Worm (Caenorhabditis elegans) whole organism, L1 larva: ENCODE data around the gene Y38E10A.28.

Source experiments
- C04F5.9 ChIP-seq: sonication (generic microtip); optimal IDR thresholded peaks from 2 replicates; lab custom pipeline; 2016; ENCODE audit warnings: missing genetic modification characterization, missing compliant biosample characterization
- C16A3.4 ChIP-seq: fragments of 150-350 bp; optimal IDR thresholded peaks from 2 replicates; lab custom pipeline; 2014; ENCODE audit warnings: missing biosample characterization, missing genetic modification characterization
- Y116A8C.19 ChIP-seq: sonication (generic microtip); optimal IDR thresholded peaks from 2 replicates; lab custom pipeline; 2016; ENCODE audit warnings: missing compliant biosample characterization, missing genetic modification characterization, borderline replicate concordance
- alr-1 ChIP-seq: fragments of 200-800 bp; sonication (Bioruptor generic); optimal IDR thresholded peaks from 2 replicates; lab custom pipeline; 2018; ENCODE audit warnings: borderline replicate concordance, mild to moderate bottlenecking, missing genetic modification characterization, missing compliant biosample characterization
- blmp-1 ChIP-seq: fragments of 150-350 bp; optimal IDR thresholded peaks from 2 replicates; lab custom pipeline; 2014; ENCODE audit warnings: missing biosample characterization, missing genetic modification characterization
- ceh-82 ChIP-seq, 3 experiments: fragments of 150-350 bp in 1 of 3; sonication (generic microtip) in 2 of 3; optimal IDR thresholded peaks; 2 replicates each; lab custom pipeline; 2014 to 2017; ENCODE audit warnings: missing biosample characterization in 3 of 3, missing genetic modification characterization in 3 of 3
- dpl-1 ChIP-seq, 3 experiments: fragments of 150-350 bp in 2 of 3; sonication (generic microtip) in 1 of 3; optimal IDR thresholded peaks; 2 replicates each; lab custom pipeline; 2014 to 2017; ENCODE audit warnings: missing biosample characterization in 3 of 3, missing genetic modification characterization in 3 of 3, missing genetic modification reagents in 3 of 3
- efl-3 ChIP-seq: fragments of 200-800 bp; sonication (Bioruptor generic); optimal IDR thresholded peaks from 2 replicates; lab custom pipeline; 2018; ENCODE audit warnings: mild to moderate bottlenecking, missing genetic modification characterization, missing compliant biosample characterization
- egl-13 ChIP-seq: sonication (generic microtip); optimal IDR thresholded peaks from 2 replicates; lab custom pipeline; 2016; ENCODE audit warnings: missing genotype, missing genetic modification reagents, missing genetic modification characterization, missing compliant biosample characterization
- elt-3 ChIP-seq, 6 experiments: fragments of 150-350 bp in 1 of 6; sonication (generic microtip); optimal IDR thresholded peaks; 2 replicates each; lab custom pipeline; 2017 to 2018; ENCODE audit warnings: missing biosample characterization in 6 of 6, missing genetic modification characterization in 6 of 6, inconsistent platforms in 1 of 6
- ets-5 ChIP-seq: fragments of 200-800 bp; sonication (Bioruptor generic); IDR thresholded peaks from 2 replicates; pipeline ENCODE4 v1.3.6; 2022; ENCODE audit warnings: missing genetic modification characterization, missing compliant biosample characterization
- fkh-10 ChIP-seq: sonication (generic microtip); optimal IDR thresholded peaks from 2 replicates; lab custom pipeline; 2017; ENCODE audit warnings: missing biosample characterization, missing genetic modification reagents, missing genetic modification characterization
- fkh-8 ChIP-seq: sonication (generic microtip); optimal IDR thresholded peaks from 2 replicates; lab custom pipeline; 2016; ENCODE audit warnings: mild to moderate bottlenecking, missing genetic modification characterization, missing compliant biosample characterization
- fos-1 ChIP-seq: fragments of 150-350 bp; optimal IDR thresholded peaks from 2 replicates; lab custom pipeline; 2014; ENCODE audit warnings: missing biosample characterization, missing genetic modification characterization
- grh-1 ChIP-seq: fragments of 200-800 bp; sonication (Bioruptor generic); IDR thresholded peaks from 2 replicates; pipeline ENCODE4 v1.3.6; 2022; ENCODE audit warnings: missing genetic modification reagents, missing genetic modification characterization, missing compliant biosample characterization
- hlh-4 ChIP-seq: sonication (generic microtip); optimal IDR thresholded peaks from 2 replicates; lab custom pipeline; 2016; ENCODE audit warnings: mild to moderate bottlenecking, missing genetic modification characterization, missing compliant biosample characterization
- jun-1 ChIP-seq: fragments of 150-350 bp; optimal IDR thresholded peaks from 2 replicates; lab custom pipeline; 2014; ENCODE audit warnings: missing biosample characterization, missing genetic modification reagents, missing genetic modification characterization
- lin-35 ChIP-seq, 2 experiments: fragments of 150-350 bp; optimal IDR thresholded peaks; 2 replicates each; lab custom pipeline; 2014; ENCODE audit warnings: missing biosample characterization in 2 of 2, missing genetic modification characterization in 2 of 2, missing genetic modification reagents in 2 of 2
- lsy-2 ChIP-seq, 2 experiments: fragments of 150-350 bp; optimal IDR thresholded peaks; 2 replicates each; lab custom pipeline; 2014; ENCODE audit warnings: missing biosample characterization in 2 of 2, missing genetic modification characterization in 2 of 2
- mdl-1 ChIP-seq, 2 experiments: fragments of 150-350 bp; optimal IDR thresholded peaks; 2 replicates each; lab custom pipeline; 2014 to 2017; ENCODE audit warnings: missing biosample characterization in 2 of 2, missing genetic modification characterization in 2 of 2, inconsistent platforms in 1 of 2
- mef-2 ChIP-seq: fragments of 150-350 bp; optimal IDR thresholded peaks from 2 replicates; lab custom pipeline; 2014; ENCODE audit warnings: missing biosample characterization, missing genetic modification characterization
- nhr-12 ChIP-seq: sonication (generic microtip); optimal IDR thresholded peaks from 2 replicates; lab custom pipeline; 2017; ENCODE audit warnings: missing biosample characterization, missing genetic modification characterization
- nhr-19 ChIP-seq: fragments of 200-800 bp; sonication (Bioruptor generic); conservative IDR thresholded peaks from 2 replicates; pipeline ENCODE4 v1.3.6; 2022; ENCODE audit warnings: missing genetic modification characterization, missing compliant biosample characterization
- nhr-20 ChIP-seq: sonication (generic microtip); optimal IDR thresholded peaks from 2 replicates; lab custom pipeline; 2016; ENCODE audit warnings: mild to moderate bottlenecking, missing genetic modification characterization, missing compliant biosample characterization
- nhr-28 ChIP-seq: fragments of 150-350 bp; optimal IDR thresholded peaks from 2 replicates; lab custom pipeline; 2014; ENCODE audit warnings: missing biosample characterization, missing genetic modification characterization
- nhr-47 ChIP-seq: sonication (generic microtip); optimal IDR thresholded peaks from 2 replicates; lab custom pipeline; 2016; ENCODE audit warnings: mild to moderate bottlenecking, missing genetic modification characterization, moderate library complexity, missing compliant biosample characterization
- nhr-71 ChIP-seq: sonication (generic microtip); optimal IDR thresholded peaks from 2 replicates; lab custom pipeline; 2016; ENCODE audit warnings: mild to moderate bottlenecking, missing genetic modification characterization, moderate library complexity, missing compliant biosample characterization
- nhr-84 ChIP-seq: sonication (generic microtip); optimal IDR thresholded peaks from 2 replicates; lab custom pipeline; 2017; ENCODE audit warnings: missing biosample characterization, missing genetic modification characterization
- nhr-85 ChIP-seq: sonication (generic microtip); peaks from one replicate; lab custom pipeline; 2016; ENCODE audit warnings: missing genetic modification characterization, inconsistent platforms, missing compliant biosample characterization
- pax-3 ChIP-seq: fragments of 200-800 bp; sonication (Bioruptor generic); optimal IDR thresholded peaks from 2 replicates; lab custom pipeline; 2018; ENCODE audit warnings: mild to moderate bottlenecking, missing genetic modification characterization, moderate library complexity, missing compliant biosample characterization
- skn-1 ChIP-seq: fragments of 150-350 bp; optimal IDR thresholded peaks from 2 replicates; lab custom pipeline; 2014; ENCODE audit warnings: missing biosample characterization, missing genetic modification characterization
- snu-23 ChIP-seq: sonication (generic microtip); optimal IDR thresholded peaks from 2 replicates; lab custom pipeline; 2016; ENCODE audit warnings: missing genetic modification characterization, missing compliant biosample characterization
- sup-37 ChIP-seq: fragments of 200-800 bp; sonication (Bioruptor generic); optimal IDR thresholded peaks from 2 replicates; lab custom pipeline; 2018; ENCODE audit warnings: mild to moderate bottlenecking, missing genetic modification characterization, missing compliant biosample characterization
- swsn-7 ChIP-seq: sonication (generic microtip); optimal IDR thresholded peaks from 2 replicates; lab custom pipeline; 2016; ENCODE audit warnings: missing genetic modification characterization, missing compliant biosample characterization
- tbx-2 ChIP-seq: sonication (generic microtip); optimal IDR thresholded peaks from 2 replicates; lab custom pipeline; 2016; ENCODE audit warnings: missing genetic modification characterization, missing compliant biosample characterization
- unc-62 ChIP-seq: fragments of 150-350 bp; optimal IDR thresholded peaks from 2 replicates; lab custom pipeline; 2014; ENCODE audit warnings: missing biosample characterization, missing genetic modification reagents, missing genetic modification characterization
- unc-98 ChIP-seq: fragments of 200-800 bp; sonication (Bioruptor generic); IDR thresholded peaks from 2 replicates; pipeline ENCODE4 v1.3.6; 2022; ENCODE audit warnings: missing genetic modification characterization, missing compliant biosample characterization
- zag-1 ChIP-seq: fragments of 150-350 bp; optimal IDR thresholded peaks from 2 replicates; lab custom pipeline; 2014; ENCODE audit warnings: missing biosample characterization, missing genetic modification characterization
- ztf-4 ChIP-seq: fragments of 150-350 bp; optimal IDR thresholded peaks from 2 replicates; lab custom pipeline; 2014; ENCODE audit warnings: missing biosample characterization, missing genetic modification characterization

The Y38E10A.28 gene

ce11 chrII:12621908-12622566 lies 7.5 kb upstream of the Y38E10A.28 start, which contains the start of gene nspe-8 (continued):
- TF ChIP-seq fkh-10 (GFP tag; lab: Kevin White, UChicago) (no peak), C16A3.4 (tag; lab: Kevin White, UChicago) (no peak), unc-62 (no peak), snu-23 (GFP tag; lab: Kevin White, UChicago) (peak; percentile 63), efl-3 (GFP tag; lab: Kevin White, UChicago) (no peak), tbx-2 (tag; lab: Kevin White, UChicago) (peak; percentile 77), nhr-12 (no peak), fos-1 (tag; lab: Kevin White, UChicago) (no peak), mdl-1 (tag; optimal IDR thresholded peaks at IDR 0.05; lab: Kevin White, UChicago) (peak in 1 of 2 experiments; percentile 15), unc-98 (GFP tag; lab: Robert Waterston, UW) (no peak), ztf-4 (tag; lab: Kevin White, UChicago) (no peak), fkh-8 (no peak), nhr-71 (tag; lab: Kevin White, UChicago) (peak; percentile 81), ceh-82 (tag; optimal IDR thresholded peaks at IDR 0.05; lab: Kevin White, UChicago) (no peak), ets-5 (GFP tag; lab: Robert Waterston, UW) (no peak), egl-13 (tag; lab: Kevin White, UChicago) (no peak), blmp-1 (peak; percentile 38), nhr-47 (tag; lab: Kevin White, UChicago) (peak; percentile 69), sup-37 (GFP tag; lab: Kevin White, UChicago) (no peak), pax-3 (tag; lab: Kevin White, UChicago) (no peak), lsy-2 (tag; optimal IDR thresholded peaks at IDR 0.05; lab: Kevin White, UChicago) (no peak), alr-1 (tag; lab: Kevin White, UChicago) (no peak), swsn-7 (tag; lab: Kevin White, UChicago) (no peak), nhr-20 (tag; lab: Kevin White, UChicago) (peak; percentile 90), nhr-28 (tag; lab: Kevin White, UChicago) (no peak), hlh-4 (tag; lab: Kevin White, UChicago) (no peak), nhr-19 (GFP tag; lab: Robert Waterston, UW) (peak; percentile 44), zag-1 (no peak)

- TF ChIP-seq alr-1 (tag; lab: Kevin White, UChicago) (no peak), hlh-4 (tag; lab: Kevin White, UChicago) (no peak), elt-3 (tag; optimal IDR thresholded peaks at IDR 0.05; lab: Kevin White, UChicago) (peak in 2 of 6 experiments; percentile 3 to 58), mef-2 (tag; lab: Kevin White, UChicago) (no peak), blmp-1 (no peak), unc-98 (GFP tag; lab: Robert Waterston, UW) (no peak), Y116A8C.19 (tag; lab: Kevin White, UChicago) (no peak), nhr-85 (tag; lab: Kevin White, UChicago) (peak; percentile 50), nhr-20 (tag; lab: Kevin White, UChicago) (peak; percentile 41), lin-35 (GFP tag; optimal IDR thresholded peaks at IDR 0.05; lab: Kevin White, UChicago) (peak in 1 of 2 experiments; percentile 22), nhr-84 (tag; lab: Kevin White, UChicago) (no peak), skn-1 (tag; lab: Kevin White, UChicago) (no peak), dpl-1 (GFP tag; optimal IDR thresholded peaks at IDR 0.05; lab: Kevin White, UChicago) (no peak), fkh-8 (no peak), grh-1 (GFP tag; lab: Robert Waterston, UW) (no peak), C04F5.9 (tag; lab: Kevin White, UChicago) (no peak), jun-1 (tag; lab: Kevin White, UChicago) (no peak), nhr-12 (no peak)
- TF ChIP-seq, all 84 proteins: peak for 4
These were observed 6.6 kb upstream of the Y38E10A.28 start for ce11 chrII:12622843-12623242.
